Fruit fly (Drosophila melanogaster) whole organism, prepupa: ENCODE measurements around the gene CG9098.
A peak's percentile ranks its signal among the peaks of the same experiment; 100 is the strongest.

Experiments used
- CG10669 ChIP-seq: fragments of 200-800 bp; sonication (Bioruptor generic); optimal IDR thresholded peaks from 3 replicates; lab custom pipeline; 2018; ENCODE audit warnings: missing biosample characterization, mild to moderate bottlenecking, missing genetic modification characterization, moderate library complexity
- CG15336 ChIP-seq: fragments of 200-800 bp; sonication (Bioruptor generic); IDR thresholded peaks from 2 replicates; pipeline ENCODE4 v1.3.6; 2022; ENCODE audit warnings: missing biosample characterization, missing genetic modification characterization
- CG1621 ChIP-seq: fragments of 200-800 bp; sonication (Bioruptor generic); optimal IDR thresholded peaks from 3 replicates; lab custom pipeline; 2018; ENCODE audit warnings: missing biosample characterization, mild to moderate bottlenecking, missing genetic modification characterization
- CG3032 ChIP-seq: fragments of 200-800 bp; optimal IDR thresholded peaks from 2 replicates; lab custom pipeline; 2019; ENCODE audit warnings: missing biosample characterization, mild to moderate bottlenecking, missing genetic modification characterization, moderate library complexity
- CG31627 ChIP-seq: fragments of 200-800 bp; sonication (Bioruptor generic); optimal IDR thresholded peaks from 3 replicates; lab custom pipeline; 2016; ENCODE audit warnings: missing biosample characterization, missing genetic modification characterization
- CG32006 ChIP-seq: fragments of 200-800 bp; sonication (Bioruptor generic); optimal IDR thresholded peaks from 3 replicates; lab custom pipeline; 2017; ENCODE audit warnings: missing biosample characterization, mild to moderate bottlenecking, missing genetic modification characterization
- CG3919 ChIP-seq: fragments of 200-800 bp; sonication (Bioruptor generic); optimal IDR thresholded peaks from 3 replicates; lab custom pipeline; 2016; ENCODE audit warnings: missing biosample characterization, missing genetic modification characterization
- CG6792 ChIP-seq: fragments of 200-800 bp; sonication (Bioruptor generic); optimal IDR thresholded peaks from 3 replicates; lab custom pipeline; 2016; ENCODE audit warnings: missing biosample characterization, missing genetic modification characterization
- CG6808 ChIP-seq: fragments of 200-800 bp; sonication (Bioruptor generic); optimal IDR thresholded peaks from 3 replicates; lab custom pipeline; 2017; ENCODE audit warnings: missing biosample characterization, missing genetic modification characterization, mild to moderate bottlenecking, moderate library complexity, missing genetic modification reagents
- CG6854 ChIP-seq: fragments of 200-800 bp; sonication (Bioruptor generic); optimal IDR thresholded peaks from 2 replicates; lab custom pipeline; 2017; ENCODE audit warnings: missing biosample characterization, mild to moderate bottlenecking, missing genetic modification characterization
- CG8119 ChIP-seq: fragments of 200-800 bp; sonication (Bioruptor generic); IDR thresholded peaks from 3 replicates; pipeline ENCODE4 v1.3.6; 2022; ENCODE audit warnings: missing biosample characterization, missing genetic modification characterization
- CG9139 ChIP-seq: fragments of 200-800 bp; sonication (Bioruptor generic); optimal IDR thresholded peaks from 3 replicates; lab custom pipeline; 2017; ENCODE audit warnings: missing biosample characterization, mild to moderate bottlenecking, missing genetic modification characterization
- Eip78C ChIP-seq: fragments of 200-800 bp; sonication (Bioruptor generic); peaks from one replicate; lab custom pipeline; 2016; ENCODE audit warnings: missing biosample characterization, missing genetic modification characterization
- Ets21C ChIP-seq: fragments of 200-800 bp; sonication (Bioruptor generic); optimal IDR thresholded peaks from 3 replicates; lab custom pipeline; 2016; ENCODE audit warnings: missing biosample characterization, missing genetic modification characterization
- Ets96B ChIP-seq: fragments of 200-800 bp; optimal IDR thresholded peaks from 2 replicates; lab custom pipeline; 2019; ENCODE audit warnings: missing biosample characterization, mild to moderate bottlenecking, missing genetic modification characterization, moderate library complexity
- Gug ChIP-seq: fragments of 200-800 bp; sonication (Bioruptor generic); IDR thresholded peaks from 2 replicates; pipeline ENCODE4 v1.3.6; 2022; ENCODE audit warnings: missing biosample characterization, missing genetic modification characterization
- Met ChIP-seq: fragments of 200-800 bp; sonication (Bioruptor generic); optimal IDR thresholded peaks from 3 replicates; lab custom pipeline; 2016; ENCODE audit warnings: missing biosample characterization, missing genetic modification characterization
- OdsH ChIP-seq: fragments of 200-800 bp; sonication (Bioruptor generic); optimal IDR thresholded peaks from 3 replicates; lab custom pipeline; 2016; ENCODE audit warnings: missing biosample characterization, missing genetic modification characterization
- Sox102F ChIP-seq: fragments of 200-800 bp; sonication (Bioruptor generic); optimal IDR thresholded peaks from 2 replicates; lab custom pipeline; 2016; ENCODE audit warnings: missing biosample characterization, mild to moderate bottlenecking, missing genetic modification characterization
- Sox14 ChIP-seq: fragments of 200-800 bp; sonication (Bioruptor generic); optimal IDR thresholded peaks from 3 replicates; lab custom pipeline; 2016; ENCODE audit warnings: missing biosample characterization, missing genetic modification characterization
- Sox15 ChIP-seq: fragments of 200-800 bp; sonication (Bioruptor generic); optimal IDR thresholded peaks from 3 replicates; lab custom pipeline; 2016; ENCODE audit warnings: missing biosample characterization, missing genetic modification characterization
- acj6 ChIP-seq: fragments of 200-800 bp; sonication (Bioruptor generic); optimal IDR thresholded peaks from 3 replicates; lab custom pipeline; 2016; ENCODE audit warnings: missing biosample characterization, missing genetic modification characterization
- cyc ChIP-seq: fragments of 200-800 bp; sonication (Bioruptor generic); optimal IDR thresholded peaks from 3 replicates; lab custom pipeline; 2016; ENCODE audit warnings: missing biosample characterization, missing genetic modification characterization
- dac ChIP-seq: fragments of 200-800 bp; sonication (Bioruptor generic); optimal IDR thresholded peaks from 2 replicates; lab custom pipeline; 2017; ENCODE audit warnings: missing biosample characterization, mild to moderate bottlenecking, missing genetic modification characterization
- dsx ChIP-seq: fragments of 200-800 bp; optimal IDR thresholded peaks from 3 replicates; lab custom pipeline; 2019; ENCODE audit warnings: missing biosample characterization, mild to moderate bottlenecking, missing genetic modification characterization, moderate library complexity; ENCODE audit not compliant: poor library complexity, severe bottlenecking
- eg ChIP-seq: fragments of 200-800 bp; sonication (Bioruptor generic); IDR thresholded peaks from 3 replicates; pipeline ENCODE4 v1.3.6; 2022; ENCODE audit warnings: missing biosample characterization, missing genetic modification characterization
- esn ChIP-seq: fragments of 200-800 bp; sonication (Bioruptor generic); optimal IDR thresholded peaks from 2 replicates; lab custom pipeline; 2016; ENCODE audit warnings: missing biosample characterization, mild to moderate bottlenecking, missing genetic modification characterization, moderate library complexity
- fd85E ChIP-seq: fragments of 200-800 bp; sonication (Bioruptor generic); optimal IDR thresholded peaks from 3 replicates; lab custom pipeline; 2016; ENCODE audit warnings: missing biosample characterization, missing genetic modification characterization
- fkh ChIP-seq: fragments of 200-800 bp; sonication (Bioruptor generic); optimal IDR thresholded peaks from 3 replicates; lab custom pipeline; 2017; ENCODE audit warnings: missing biosample characterization, mild to moderate bottlenecking, missing genetic modification characterization, moderate library complexity
- lz ChIP-seq: fragments of 200-800 bp; sonication (Bioruptor generic); optimal IDR thresholded peaks from 3 replicates; lab custom pipeline; 2016; ENCODE audit warnings: missing biosample characterization, missing genetic modification characterization
- net ChIP-seq: fragments of 200-800 bp; sonication (Bioruptor generic); optimal IDR thresholded peaks from 3 replicates; lab custom pipeline; 2016; ENCODE audit warnings: missing biosample characterization, missing genetic modification characterization
- salr ChIP-seq, 2 experiments: fragments of 200-800 bp; sonication (Bioruptor generic); optimal IDR thresholded peaks; 3 replicates each; lab custom pipeline; 2016 to 2018; ENCODE audit warnings: missing biosample characterization in 2 of 2, missing genetic modification characterization in 2 of 2, mild to moderate bottlenecking in 1 of 2
- spab ChIP-seq: fragments of 200-800 bp; sonication (Bioruptor generic); optimal IDR thresholded peaks from 2 replicates; lab custom pipeline; 2017; ENCODE audit warnings: missing biosample characterization, mild to moderate bottlenecking, missing genetic modification characterization, missing genetic modification reagents
- ss ChIP-seq, 2 experiments: fragments of 200-800 bp; sonication (Bioruptor generic); optimal IDR thresholded peaks; 2 replicates in 1 of 2; 3 replicates in 1 of 2; lab custom pipeline; 2017 to 2018; ENCODE audit warnings: mild to moderate bottlenecking in 2 of 2, missing biosample characterization in 2 of 2, missing genetic modification characterization in 2 of 2, moderate library complexity in 1 of 2
- svp ChIP-seq: fragments of 200-800 bp; sonication (Bioruptor generic); peaks from one replicate; lab custom pipeline; 2016; ENCODE audit warnings: missing biosample characterization, missing genetic modification characterization
- vri ChIP-seq: fragments of 200-800 bp; sonication (Bioruptor generic); optimal IDR thresholded peaks from 3 replicates; lab custom pipeline; 2016; ENCODE audit warnings: missing biosample characterization, mild to moderate bottlenecking, missing genetic modification characterization

CG9098 gene

dm6 chr2L:5990447-5990846 lies 21.7 kb downstream of the CG9098 start:
- TF ChIP-seq dac (no peak), Eip78C (GFP tag; lab: Kevin White, UChicago) (peak; percentile 54), spab (peak; percentile 3), Met (GFP tag; lab: Kevin White, UChicago) (no peak), eg (GFP tag; lab: Robert Waterston, UW) (peak; percentile 31; the same call in 1 of the 3 replicates), CG6808 (GFP tag; lab: Kevin White, UChicago) (peak; percentile 39), ss (GFP tag; optimal IDR thresholded peaks at IDR 0.05; lab: Kevin White, UChicago) (peak in 1 of 2 experiments; percentile 49)

dm6 chr2L:5988115-5989092 lies 23.7 kb downstream of the CG9098 start:
- TF ChIP-seq Eip78C (GFP tag; lab: Kevin White, UChicago), result no peak
- peak; percentile 39 for TF ChIP-seq vri (GFP tag; lab: Kevin White, UChicago)

DNA sequence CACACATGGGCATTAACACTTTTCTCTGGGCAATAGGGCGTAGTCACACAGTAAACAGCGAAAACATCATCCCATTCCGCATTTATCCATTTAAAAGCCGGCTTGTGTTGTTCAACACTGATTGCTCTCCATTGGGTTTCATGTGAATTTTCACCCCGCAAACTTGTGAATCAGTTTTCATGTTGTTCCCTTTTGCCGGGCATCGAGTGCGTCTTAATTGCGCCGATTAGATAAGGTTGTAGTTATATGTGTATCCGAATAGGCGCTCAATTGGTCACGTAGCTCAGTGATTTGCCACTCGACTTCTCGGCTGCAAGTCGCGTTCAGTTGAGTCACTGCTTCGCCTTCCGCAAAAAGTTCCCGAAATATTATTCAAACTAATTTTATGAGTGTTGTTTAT lies 25.2 kb downstream of the CG9098 start:
- TF ChIP-seq CG6792, result no peak
- peak; percentile 35 for TF ChIP-seq vri (GFP tag; lab: Kevin White, UChicago)

DNA sequence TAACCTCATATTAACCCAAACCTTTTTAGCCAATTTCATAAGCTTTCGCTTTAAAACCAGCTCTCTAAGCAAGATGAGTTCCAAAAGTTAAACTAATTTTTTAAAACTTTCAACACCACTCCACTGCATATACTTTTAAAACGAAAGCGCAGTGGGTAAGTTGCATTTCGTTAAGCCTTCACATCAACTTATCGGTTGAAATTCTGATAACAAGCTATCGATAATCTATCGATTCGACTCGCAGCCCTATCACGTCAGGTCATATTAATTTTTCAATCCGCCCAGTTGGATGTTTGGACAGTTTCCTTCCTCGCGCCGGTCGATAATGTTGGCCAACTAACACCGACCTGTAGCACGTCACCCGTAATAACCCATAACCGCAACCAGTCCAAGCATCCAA lies 26.0 kb downstream of the CG9098 start, which contains the start of gene ifc:
Gene ifc, plus strand, starts transcription at position 255 of the 400 bp plus-strand sequence.
- TF ChIP-seq salr (GFP tag; optimal IDR thresholded peaks at IDR 0.05; lab: Kevin White, UChicago) (peak in 1 of 2 experiments; percentile 29), acj6 (GFP tag; lab: Kevin White, UChicago) (peak; percentile 19), CG9139 (GFP tag; lab: Kevin White, UChicago) (no peak), ss (GFP tag; optimal IDR thresholded peaks at IDR 0.05; lab: Kevin White, UChicago) (peak in 1 of 2 experiments; percentile 3), CG3919 (GFP tag; lab: Kevin White, UChicago) (peak; percentile 38), esn (GFP tag; lab: Kevin White, UChicago) (peak; percentile 45), lz (GFP tag; lab: Kevin White, UChicago) (peak; percentile 58), Gug (no peak), CG6792 (peak; percentile 29), CG31627 (GFP tag; lab: Kevin White, UChicago) (peak; percentile 66), CG8119 (GFP tag; lab: Robert Waterston, UW) (no peak), CG15336 (GFP tag; lab: Robert Waterston, UW) (no peak), CG32006 (GFP tag; lab: Kevin White, UChicago) (no peak), CG6854 (GFP tag; lab: Kevin White, UChicago) (no peak), Ets21C (GFP tag; lab: Kevin White, UChicago) (no peak), dsx (peak; percentile 30), Sox102F (GFP tag; lab: Kevin White, UChicago) (no peak), cyc (peak; percentile 52), Ets96B (tag; lab: Kevin White, UChicago) (peak; percentile 23), net (GFP tag; lab: Kevin White, UChicago) (no peak), fd85E (GFP tag; lab: Kevin White, UChicago) (no peak), Sox14 (GFP tag; lab: Kevin White, UChicago) (peak; percentile 66), svp (GFP tag; lab: Kevin White, UChicago) (peak; percentile 83), Eip78C (GFP tag; lab: Kevin White, UChicago) (peak; percentile 66), CG3032 (peak; percentile 51), Sox15 (GFP tag; lab: Kevin White, UChicago) (peak; percentile 25), CG1621 (tag; lab: Kevin White, UChicago) (peak; percentile 47), fkh (GFP tag; lab: Kevin White, UChicago) (peak; percentile 12), CG10669 (GFP tag; lab: Kevin White, UChicago) (peak; percentile 10), OdsH (GFP tag; lab: Kevin White, UChicago) (no peak)
